Worm (Caenorhabditis elegans) whole organism, mixed stage, embryonic: ENCODE results near the gene Y97E10AR.1.

ENCODE experiments used
- M03D4.4 ChIP-seq: sonication (generic microtip); optimal IDR thresholded peaks from 2 replicates; lab custom pipeline; 2017; ENCODE audit warnings: mild to moderate bottlenecking, missing genetic modification characterization, missing compliant biosample characterization
- bed-3 ChIP-seq: fragments of 200-800 bp; sonication (Bioruptor generic); optimal IDR thresholded peaks from 3 replicates; lab custom pipeline; 2018; ENCODE audit warnings: mild to moderate bottlenecking, missing genetic modification characterization, moderate library complexity, missing compliant biosample characterization
- ceh-39 ChIP-seq: fragments of 150-350 bp; optimal IDR thresholded peaks from 2 replicates; lab custom pipeline; 2014; ENCODE audit warnings: missing biosample characterization, missing genetic modification characterization
- ceh-43 ChIP-seq: fragments of 200-800 bp; sonication (Bioruptor generic); optimal IDR thresholded peaks from 2 replicates; lab custom pipeline; 2018; ENCODE audit warnings: mild to moderate bottlenecking, missing genetic modification characterization, moderate library complexity, missing compliant biosample characterization
- ceh-83 ChIP-seq: fragments of 200-800 bp; sonication (Bioruptor generic); optimal IDR thresholded peaks from 2 replicates; lab custom pipeline; 2018; ENCODE audit warnings: mild to moderate bottlenecking, missing genetic modification characterization, missing compliant biosample characterization
- ces-1 ChIP-seq: fragments of 150-350 bp; optimal IDR thresholded peaks from 2 replicates; lab custom pipeline; 2014; ENCODE audit warnings: missing biosample characterization, missing genetic modification reagents, missing genetic modification characterization
- cnd-1 ChIP-seq: fragments of 200-800 bp; sonication (Bioruptor generic); optimal IDR thresholded peaks from 2 replicates; lab custom pipeline; 2018; ENCODE audit warnings: mild to moderate bottlenecking, missing genetic modification characterization, missing compliant biosample characterization
- drap-1 ChIP-seq: fragments of 200-800 bp; sonication (Bioruptor generic); optimal IDR thresholded peaks from 3 replicates; lab custom pipeline; 2018; ENCODE audit warnings: mild to moderate bottlenecking, missing genetic modification characterization, missing compliant biosample characterization
- elt-1 ChIP-seq: sonication (generic microtip); optimal IDR thresholded peaks from 2 replicates; lab custom pipeline; 2017; ENCODE audit warnings: missing genetic modification characterization, mild to moderate bottlenecking, missing compliant biosample characterization, antibody characterized with exemption, moderate library complexity, borderline replicate concordance; ENCODE audit not compliant: insufficient read depth
- elt-3 ChIP-seq: fragments of 150-350 bp; optimal IDR thresholded peaks from 2 replicates; lab custom pipeline; 2014; ENCODE audit warnings: missing biosample characterization, missing genetic modification characterization
- flh-1 ChIP-seq: fragments of 200-800 bp; sonication (Bioruptor generic); optimal IDR thresholded peaks from 2 replicates; lab custom pipeline; 2018; ENCODE audit warnings: mild to moderate bottlenecking, missing genetic modification characterization, moderate library complexity, missing compliant biosample characterization
- ham-2 ChIP-seq: fragments of 200-800 bp; sonication (Bioruptor generic); optimal IDR thresholded peaks from 2 replicates; lab custom pipeline; 2018; ENCODE audit warnings: mild to moderate bottlenecking, missing genetic modification characterization, missing compliant biosample characterization
- hlh-1 ChIP-seq: fragments of 150-350 bp; optimal IDR thresholded peaks from 2 replicates; lab custom pipeline; 2014; ENCODE audit warnings: missing biosample characterization, missing genetic modification reagents, missing genetic modification characterization
- lin-13 ChIP-seq: fragments of 150-350 bp; optimal IDR thresholded peaks from 2 replicates; lab custom pipeline; 2014; ENCODE audit warnings: missing biosample characterization, missing genetic modification characterization
- lsy-2 ChIP-seq: fragments of 150-350 bp; optimal IDR thresholded peaks from 2 replicates; lab custom pipeline; 2014; ENCODE audit warnings: missing biosample characterization, missing genetic modification characterization
- mab-5 ChIP-seq: fragments of 150-350 bp; optimal IDR thresholded peaks from 2 replicates; lab custom pipeline; 2014; ENCODE audit warnings: missing biosample characterization, missing genetic modification characterization
- mep-1 ChIP-seq: fragments of 150-350 bp; optimal IDR thresholded peaks from 2 replicates; lab custom pipeline; 2017; ENCODE audit warnings: missing biosample characterization, missing genetic modification reagents, missing genetic modification characterization, inconsistent platforms
- mls-2 ChIP-seq: sonication (generic microtip); optimal IDR thresholded peaks from 2 replicates; lab custom pipeline; 2016; ENCODE audit warnings: mild to moderate bottlenecking, missing genetic modification characterization, moderate library complexity, missing compliant biosample characterization
- nhr-12 ChIP-seq: fragments of 150-350 bp; optimal IDR thresholded peaks from 2 replicates; lab custom pipeline; 2014; ENCODE audit warnings: missing biosample characterization, missing genetic modification characterization
- nhr-2 ChIP-seq: fragments of 150-350 bp; optimal IDR thresholded peaks from 2 replicates; lab custom pipeline; 2014; ENCODE audit warnings: missing biosample characterization, missing genetic modification characterization
- nhr-237 ChIP-seq: fragments of 150-350 bp; optimal IDR thresholded peaks from 2 replicates; lab custom pipeline; 2014; ENCODE audit warnings: missing biosample characterization, missing genetic modification characterization
- nhr-76 ChIP-seq: sonication (generic microtip); optimal IDR thresholded peaks from 2 replicates; lab custom pipeline; 2017; ENCODE audit warnings: missing biosample characterization, missing genetic modification characterization
- pha-4 ChIP-seq: fragments of 150-350 bp; optimal IDR thresholded peaks from 2 replicates; lab custom pipeline; 2018; ENCODE audit warnings: missing biosample characterization, missing genetic modification reagents, missing genetic modification characterization
- sem-2 ChIP-seq: fragments of 200-800 bp; sonication (Bioruptor generic); optimal IDR thresholded peaks from 2 replicates; lab custom pipeline; 2018; ENCODE audit warnings: mild to moderate bottlenecking, missing genetic modification characterization, missing compliant biosample characterization
- snpc-4 ChIP-seq: fragments of 150-350 bp; optimal IDR thresholded peaks from 2 replicates; lab custom pipeline; 2014; ENCODE audit warnings: missing biosample characterization, missing genetic modification characterization
- sptf-1 ChIP-seq: sonication (generic microtip); optimal IDR thresholded peaks from 2 replicates; lab custom pipeline; 2017; ENCODE audit warnings: mild to moderate bottlenecking, missing genetic modification characterization, moderate library complexity, missing compliant biosample characterization
- tbx-8 ChIP-seq: fragments of 200-800 bp; sonication (Bioruptor generic); optimal IDR thresholded peaks from 2 replicates; lab custom pipeline; 2018; ENCODE audit warnings: mild to moderate bottlenecking, missing genetic modification characterization, moderate library complexity, missing compliant biosample characterization
- unc-120 ChIP-seq: sonication (generic microtip); optimal IDR thresholded peaks from 2 replicates; lab custom pipeline; 2017; ENCODE audit warnings: missing genetic modification characterization, missing compliant biosample characterization; ENCODE audit not compliant: poor library complexity, severe bottlenecking
- unc-39 ChIP-seq: fragments of 150-350 bp; optimal IDR thresholded peaks from 2 replicates; lab custom pipeline; 2014; ENCODE audit warnings: missing biosample characterization, missing genetic modification characterization
- unc-62 ChIP-seq: fragments of 150-350 bp; optimal IDR thresholded peaks from 2 replicates; lab custom pipeline; 2014; ENCODE audit warnings: missing biosample characterization, missing genetic modification reagents, missing genetic modification characterization
- zip-8 ChIP-seq: fragments of 150-350 bp; optimal IDR thresholded peaks from 2 replicates; lab custom pipeline; 2014; ENCODE audit warnings: missing biosample characterization, missing genetic modification characterization
- ztf-11 ChIP-seq: fragments of 150-350 bp; optimal IDR thresholded peaks from 2 replicates; lab custom pipeline; 2014; ENCODE audit warnings: missing biosample characterization, missing genetic modification characterization

The Y97E10AR.1 gene

DNA sequence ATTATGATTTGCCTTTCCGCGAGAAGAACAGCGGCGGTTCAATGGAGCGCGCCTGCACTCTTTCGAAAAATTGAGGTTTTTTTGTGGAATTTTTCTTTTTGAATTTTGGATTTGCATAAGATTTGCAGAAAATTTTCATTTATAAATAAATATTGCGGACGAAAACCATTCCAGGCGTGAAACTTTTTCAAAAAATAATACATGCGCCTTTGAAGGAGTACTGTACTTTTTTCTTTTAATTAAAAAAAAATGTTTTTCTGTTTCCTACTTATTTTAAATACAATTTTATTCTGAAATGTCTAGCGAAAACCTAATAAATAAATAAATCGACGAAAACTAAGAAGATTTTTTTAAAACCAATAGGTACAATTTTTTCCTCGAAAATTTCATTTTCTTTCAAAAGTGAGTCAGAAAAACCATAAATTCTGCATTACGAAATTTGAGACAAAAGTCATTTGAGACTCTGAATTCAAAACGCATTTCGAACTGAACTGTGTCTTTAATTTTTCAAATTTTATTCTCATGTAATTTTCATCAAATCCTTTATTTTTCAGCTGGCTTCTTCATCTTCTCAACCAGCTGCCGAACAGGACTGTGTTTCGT is 20.2 kb upstream of the Y97E10AR.1 start, which contains the start of gene F26D11.1:
Gene F26D11.1 (plus strand): TSS at position 553 of the 603 bp plus-strand sequence.
- TF ChIP-seq hlh-1: no peak
- TF ChIP-seq mab-5 (tag; lab: Kevin White, UChicago): no peak
- no peak for TF ChIP-seq ceh-43
- no peak for TF ChIP-seq mep-1 (tag; lab: Kevin White, UChicago)
- no peak for TF ChIP-seq elt-1 (tag; lab: Kevin White, UChicago)
- no peak for TF ChIP-seq zip-8 (tag; lab: Kevin White, UChicago)
- no peak for TF ChIP-seq unc-62 (GFP tag; lab: Kevin White, UChicago)
- TF ChIP-seq nhr-2: no peak
- no peak for TF ChIP-seq unc-120 (tag; lab: Kevin White, UChicago)
- no peak for TF ChIP-seq ham-2 (GFP tag; lab: Kevin White, UChicago)
- TF ChIP-seq nhr-237 (tag; lab: Kevin White, UChicago): no peak
- no peak for TF ChIP-seq ztf-11 (tag; lab: Kevin White, UChicago)
- TF ChIP-seq bed-3 (GFP tag; lab: Kevin White, UChicago): no peak
- TF ChIP-seq cnd-1 (tag; lab: Kevin White, UChicago): no peak
- no peak for TF ChIP-seq ceh-83 (GFP tag; lab: Kevin White, UChicago)
- no peak for TF ChIP-seq sem-2 (GFP tag; lab: Kevin White, UChicago)
- TF ChIP-seq drap-1 (GFP tag; lab: Kevin White, UChicago): no peak

DNA sequence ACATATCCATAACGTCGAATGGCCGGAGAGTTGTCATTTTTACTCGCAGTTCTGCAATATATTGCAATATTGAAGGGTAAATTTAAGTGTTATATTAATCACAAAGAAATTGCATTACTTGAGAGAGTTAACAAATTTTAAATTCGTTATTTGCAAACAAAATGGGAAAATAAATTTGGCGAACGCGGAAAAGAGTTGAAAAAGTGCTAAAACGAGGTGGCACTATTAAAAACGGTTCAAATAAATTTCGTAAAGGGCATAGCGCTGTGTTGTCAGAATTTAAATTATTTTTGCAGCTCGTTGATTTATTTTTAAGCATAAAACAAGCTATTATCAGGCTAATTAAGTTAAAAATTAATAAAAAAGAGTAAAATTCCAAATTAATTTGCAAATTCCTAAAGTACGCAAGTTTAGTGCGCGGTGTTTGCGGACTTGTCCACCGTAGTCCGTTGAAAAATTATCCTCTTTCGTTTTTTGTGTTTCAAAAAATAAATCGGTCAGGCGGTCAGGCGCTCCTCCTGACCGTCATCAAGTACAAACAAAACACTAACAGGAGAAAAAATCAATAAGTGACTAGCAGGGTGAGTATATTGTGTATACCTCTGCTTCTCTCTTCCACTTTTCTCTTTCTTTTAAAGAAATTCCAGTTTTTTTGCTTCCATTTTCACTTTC is 17.7 kb upstream of the Y97E10AR.1 start, which contains the start of the genes natb-1 and abhd-12:
Gene natb-1 (minus strand): TSS at position 51 of the 672 bp plus-strand sequence.
Gene abhd-12 (plus strand): TSS at position 499 of the 672 bp plus-strand sequence.
- no peak for TF ChIP-seq ceh-39
- TF ChIP-seq mls-2 (tag; lab: Kevin White, UChicago): no peak
- TF ChIP-seq flh-1 (GFP tag; lab: Kevin White, UChicago): no peak
- TF ChIP-seq mep-1 (tag; lab: Kevin White, UChicago): peak; percentile 33
- TF ChIP-seq cnd-1 (tag; lab: Kevin White, UChicago): no peak
- TF ChIP-seq lin-13 (tag; lab: Kevin White, UChicago): no peak
- TF ChIP-seq lsy-2: peak; percentile 94
- peak; percentile 83 for TF ChIP-seq ces-1 (GFP tag; lab: Kevin White, UChicago)
- TF ChIP-seq unc-62 (GFP tag; lab: Kevin White, UChicago): no peak
- TF ChIP-seq, all 35 proteins: peak for 3

DNA sequence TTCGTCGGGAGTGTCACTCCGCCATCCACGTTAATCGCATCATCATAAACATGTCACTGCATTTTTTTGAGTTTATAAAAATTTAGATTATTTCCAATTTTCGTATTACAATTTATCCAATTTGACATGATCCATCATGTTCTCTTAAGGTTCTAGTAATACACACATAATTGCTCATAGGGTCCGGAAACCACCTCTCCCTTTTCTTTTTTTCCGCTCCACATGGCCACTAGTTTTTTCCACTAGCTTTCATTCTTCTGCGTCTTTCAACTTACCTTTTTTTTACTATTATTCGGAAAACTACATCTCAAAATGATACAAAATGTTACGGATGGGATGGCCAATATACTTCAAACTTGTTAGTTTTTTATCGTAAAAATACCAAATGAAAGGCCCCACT is 15.4 kb upstream of the Y97E10AR.1 start, which contains the start of gene Y97E10AL.1:
Gene Y97E10AL.1 (plus strand): TSS at position 301 of the 400 bp plus-strand sequence.
- TF ChIP-seq mep-1 (tag; lab: Kevin White, UChicago): no peak
- TF ChIP-seq ceh-43: no peak
- no peak for TF ChIP-seq unc-120 (tag; lab: Kevin White, UChicago)
- no peak for TF ChIP-seq unc-39 (tag; lab: Kevin White, UChicago)
- no peak for TF ChIP-seq elt-1 (tag; lab: Kevin White, UChicago)
- TF ChIP-seq flh-1 (GFP tag; lab: Kevin White, UChicago): no peak
- no peak for TF ChIP-seq M03D4.4 (tag; lab: Kevin White, UChicago)

ce11 chrV:7994570-7994969 is 6.7 kb upstream of the Y97E10AR.1 start, which contains the start of gene ceh-76:
Gene ceh-76 (minus strand): TSS chrV:7994670.
- TF ChIP-seq elt-3 (tag; lab: Kevin White, UChicago) (no peak), pha-4 (tag; lab: Kevin White, UChicago) (no peak), tbx-8 (GFP tag; lab: Kevin White, UChicago) (no peak), ztf-11 (tag; lab: Kevin White, UChicago) (no peak), unc-120 (tag; lab: Kevin White, UChicago) (no peak), nhr-12 (no peak), nhr-76 (tag; lab: Kevin White, UChicago) (no peak), hlh-1 (no peak), snpc-4 (no peak), ham-2 (GFP tag; lab: Kevin White, UChicago) (no peak), elt-1 (tag; lab: Kevin White, UChicago) (no peak), sptf-1 (tag; lab: Kevin White, UChicago) (no peak), zip-8 (tag; lab: Kevin White, UChicago) (no peak)
